Worm (Caenorhabditis elegans): ENCODE results near the gene F54H5.3.

The F54H5.3 gene

DNA sequence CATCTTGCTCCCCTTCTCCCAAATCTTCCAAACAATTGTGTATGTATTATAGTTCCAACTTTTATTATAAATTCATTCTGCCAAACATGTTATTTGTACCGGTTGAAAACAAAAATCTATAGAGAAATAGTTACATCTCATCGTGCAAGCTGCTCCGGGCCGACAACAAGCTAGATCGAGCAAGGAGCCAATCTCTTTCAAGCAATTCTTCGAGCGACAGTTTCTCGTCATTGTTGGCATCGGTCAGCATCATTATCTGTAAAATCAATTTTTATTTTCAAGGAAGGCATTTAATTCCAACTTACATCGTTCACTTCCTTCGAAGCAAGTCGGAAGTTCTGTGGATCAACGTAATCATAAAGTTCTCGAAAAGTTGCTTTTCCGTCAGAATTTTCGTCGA, 31.0 kb upstream of the F54H5.3 start:
- TF ChIP-seq flt-1 (GFP tag; IDR thresholded peaks at IDR 0.05) (no peak), ztf-29 (GFP tag; IDR thresholded peaks at IDR 0.05) (no peak), cog-1 (tag; optimal IDR thresholded peaks at IDR 0.05) (no peak), ref-1 (GFP tag; conservative IDR thresholded peaks at IDR 0.05) (no peak), ztf-23 (GFP tag; IDR thresholded peaks at IDR 0.05) (no peak), klf-2 (GFP tag; conservative IDR thresholded peaks at IDR 0.05) (no peak), med-1 (GFP tag; optimal IDR thresholded peaks at IDR 0.05; ENCODE audit: insufficient read depth) (no peak), tab-1 (GFP tag; IDR thresholded peaks at IDR 0.05) (no peak), T22C8.4 (GFP tag; IDR thresholded peaks at IDR 0.05) (no peak)

DNA sequence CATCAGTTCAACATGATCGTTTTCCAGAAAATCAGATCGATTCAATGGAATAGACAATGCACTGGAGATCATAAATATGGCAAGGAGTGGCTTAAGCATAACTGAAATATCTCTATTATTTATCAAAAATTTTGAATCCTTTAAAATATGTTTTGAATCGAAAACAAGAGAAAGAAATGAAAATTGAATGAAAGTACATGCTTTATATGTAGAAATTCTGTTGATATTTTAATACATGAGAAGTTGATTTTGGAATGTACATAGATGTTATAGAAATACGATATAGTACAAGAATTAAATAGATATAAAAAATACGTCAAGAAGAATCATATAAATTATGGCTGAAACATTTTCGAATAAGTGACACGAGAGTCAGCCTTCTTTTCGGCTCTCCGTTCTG, 29.7 kb upstream of the F54H5.3 start, which contains the start of gene C56C10.9:
TSS of gene C56C10.9 (minus strand) at position 101 of the 400 bp plus-strand sequence.
- no peak for TF ChIP-seq klf-2 (GFP tag; conservative IDR thresholded peaks at IDR 0.05)

DNA sequence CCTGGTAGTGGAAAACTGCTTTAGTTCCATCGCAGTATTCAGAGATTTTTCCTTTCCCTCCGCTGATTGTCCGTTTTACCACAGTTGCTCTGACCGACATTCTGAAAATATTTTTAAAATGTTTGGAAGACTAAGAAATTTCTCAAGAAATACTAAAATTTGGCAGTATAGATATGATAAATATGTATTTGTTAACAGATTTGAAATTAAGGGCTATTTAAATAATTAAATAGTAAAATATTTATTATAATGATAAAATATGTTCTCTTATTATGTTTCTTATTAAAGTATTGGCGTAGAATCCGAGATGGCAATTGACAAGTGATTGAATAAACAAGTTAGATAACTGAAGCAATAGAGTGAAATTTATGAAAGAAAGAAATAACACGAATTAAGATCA, 27.8 kb upstream of the F54H5.3 start, which contains the start of gene aipr-1:
TSS of gene aipr-1 (minus strand) at position 101 of the 400 bp plus-strand sequence.
- no peak for TF ChIP-seq flt-1 (GFP tag; IDR thresholded peaks at IDR 0.05)
- no peak for TF ChIP-seq cog-1 (tag; optimal IDR thresholded peaks at IDR 0.05)
- TF ChIP-seq klf-2 (GFP tag; conservative IDR thresholded peaks at IDR 0.05): no peak
- no peak for TF ChIP-seq ref-1 (GFP tag; conservative IDR thresholded peaks at IDR 0.05)
- TF ChIP-seq med-1 (GFP tag; optimal IDR thresholded peaks at IDR 0.05; ENCODE audit: insufficient read depth): no peak
- no peak for TF ChIP-seq T22C8.4 (GFP tag; IDR thresholded peaks at IDR 0.05)
- no peak for TF ChIP-seq ztf-29 (GFP tag; IDR thresholded peaks at IDR 0.05)
- no peak for TF ChIP-seq tab-1 (GFP tag; IDR thresholded peaks at IDR 0.05)

DNA sequence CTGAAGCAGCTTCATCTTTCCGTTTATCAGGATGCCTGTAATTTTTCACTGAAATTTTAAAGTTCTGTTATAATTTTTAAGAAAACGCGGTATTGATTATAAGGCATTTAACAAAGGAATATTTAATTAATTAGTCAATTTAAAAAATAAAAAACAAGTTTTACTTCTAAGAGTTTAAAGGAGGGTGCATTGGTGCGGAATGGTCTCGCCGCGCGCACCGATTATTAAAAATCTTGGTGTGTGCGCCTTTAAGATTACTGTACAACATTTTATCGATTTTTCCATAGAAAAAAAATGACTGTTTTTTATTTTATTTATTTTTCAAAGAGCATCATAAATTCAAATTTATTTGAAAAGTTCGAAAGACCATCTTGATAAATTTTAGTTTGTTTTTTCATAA, 24.5 kb upstream of the F54H5.3 start:
- no peak for TF ChIP-seq ztf-23 (GFP tag; IDR thresholded peaks at IDR 0.05)
- TF ChIP-seq ref-1 (GFP tag; conservative IDR thresholded peaks at IDR 0.05): no peak
- no peak for TF ChIP-seq ztf-29 (GFP tag; IDR thresholded peaks at IDR 0.05)
- no peak for TF ChIP-seq klf-2 (GFP tag; conservative IDR thresholded peaks at IDR 0.05)
- no peak for TF ChIP-seq T22C8.4 (GFP tag; IDR thresholded peaks at IDR 0.05)
- TF ChIP-seq tab-1 (GFP tag; IDR thresholded peaks at IDR 0.05): no peak
- no peak for TF ChIP-seq flt-1 (GFP tag; IDR thresholded peaks at IDR 0.05)
- TF ChIP-seq cog-1 (tag; optimal IDR thresholded peaks at IDR 0.05): no peak
- TF ChIP-seq med-1 (GFP tag; optimal IDR thresholded peaks at IDR 0.05; ENCODE audit: insufficient read depth): no peak

DNA sequence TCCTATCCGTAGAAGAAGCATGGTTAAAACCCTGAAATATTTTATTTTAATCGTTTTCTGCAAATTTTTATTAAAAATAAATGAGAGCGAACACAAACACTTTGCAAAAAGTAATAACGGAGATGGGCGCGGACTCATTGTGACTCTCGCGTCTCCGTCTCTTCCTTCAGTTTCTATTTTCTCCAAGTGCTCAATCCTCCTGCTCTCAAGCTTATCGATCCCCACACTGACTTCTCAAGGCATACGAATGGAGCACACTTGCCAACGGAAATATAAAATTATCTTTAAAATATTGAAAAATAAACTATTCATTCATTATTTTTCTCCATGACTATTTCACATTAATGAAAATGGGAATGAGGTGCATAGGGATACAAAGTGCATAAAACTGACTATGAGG, 23.9 kb upstream of the F54H5.3 start, which contains the start of gene dnj-8:
TSS of gene dnj-8 (minus strand) at position 31 of the 400 bp plus-strand sequence.
- TF ChIP-seq ref-1 (GFP tag; conservative IDR thresholded peaks at IDR 0.05) (no peak), ztf-23 (GFP tag; IDR thresholded peaks at IDR 0.05) (peak; percentile 43; the same call in 1 of the 2 replicates), tab-1 (GFP tag; IDR thresholded peaks at IDR 0.05) (no peak)

DNA sequence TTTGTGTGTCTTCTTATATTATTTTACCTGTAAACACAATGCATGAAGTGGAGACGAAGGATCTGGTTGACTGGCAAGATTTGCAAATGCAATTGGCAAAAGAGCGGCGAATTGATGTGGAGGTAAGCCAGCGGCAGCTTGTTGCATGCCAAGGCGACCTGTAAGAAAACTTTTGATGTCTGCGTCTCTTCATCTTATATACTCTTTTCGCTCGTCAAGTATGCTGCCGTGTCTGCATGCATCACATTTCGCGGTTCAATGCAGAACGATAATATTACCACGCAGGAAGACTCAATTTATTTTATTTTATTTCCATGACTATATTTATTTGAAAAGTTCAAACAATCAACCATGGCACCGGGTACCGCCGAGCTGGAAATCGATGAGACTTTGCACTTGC, 21.0 kb upstream of the F54H5.3 start, which contains the start of gene vps-33.2:
TSS of gene vps-33.2 (plus strand) at position 244 of the 400 bp plus-strand sequence.
- TF ChIP-seq klf-2 (GFP tag; conservative IDR thresholded peaks at IDR 0.05): no peak
- TF ChIP-seq ztf-23 (GFP tag; IDR thresholded peaks at IDR 0.05): peak; percentile 75

DNA sequence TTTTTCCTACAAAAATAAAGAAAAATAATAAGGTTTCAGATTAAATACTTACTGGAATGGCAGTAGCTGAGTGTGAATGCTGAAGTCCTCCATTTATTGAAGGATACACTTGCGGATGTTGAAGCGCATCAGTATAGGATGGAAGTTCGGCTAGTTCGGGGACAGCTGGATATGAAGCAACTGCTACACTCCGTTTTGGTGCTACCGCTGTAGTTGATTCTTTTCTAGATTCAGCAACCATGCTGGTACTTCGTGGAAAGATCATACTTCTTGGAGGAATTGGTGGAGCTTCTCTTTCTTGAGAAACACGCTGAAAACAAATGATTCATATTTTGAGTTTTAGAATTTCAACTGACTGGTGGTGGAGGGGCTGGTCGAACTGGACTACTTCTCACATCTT, 13.4 kb upstream of the F54H5.3 start:
- TF ChIP-seq ref-1 (GFP tag; conservative IDR thresholded peaks at IDR 0.05) (no peak), ztf-23 (GFP tag; IDR thresholded peaks at IDR 0.05) (no peak), med-1 (GFP tag; optimal IDR thresholded peaks at IDR 0.05; ENCODE audit: insufficient read depth) (no peak), T22C8.4 (GFP tag; IDR thresholded peaks at IDR 0.05) (no peak), tab-1 (GFP tag; IDR thresholded peaks at IDR 0.05) (no peak), ztf-29 (GFP tag; IDR thresholded peaks at IDR 0.05) (no peak), klf-2 (GFP tag; conservative IDR thresholded peaks at IDR 0.05) (no peak), cog-1 (tag; optimal IDR thresholded peaks at IDR 0.05) (no peak), flt-1 (GFP tag; IDR thresholded peaks at IDR 0.05) (no peak)

DNA sequence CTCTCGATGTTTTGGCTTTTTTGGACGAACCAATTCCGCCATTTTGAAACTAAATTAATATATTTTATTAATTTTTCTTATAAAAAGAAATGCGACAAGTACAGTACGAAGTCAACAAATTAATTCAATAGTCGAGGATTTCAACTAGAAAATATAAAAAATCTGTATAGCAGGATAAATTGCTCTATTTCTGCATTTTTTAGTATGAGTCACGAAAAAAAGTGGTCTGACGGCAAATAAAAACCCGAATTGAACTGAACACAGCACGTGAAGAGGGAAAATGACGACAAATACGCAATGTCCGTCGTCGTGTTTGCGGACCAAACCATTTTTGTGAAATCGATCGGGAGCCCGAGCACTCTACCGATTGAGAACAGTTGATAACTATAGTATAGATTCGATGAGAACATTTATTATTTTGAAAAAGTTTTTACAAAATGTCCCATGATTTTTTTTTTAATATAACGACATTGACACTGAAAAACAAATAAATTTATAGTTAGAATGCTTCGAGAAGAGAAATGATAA, 12.6 kb upstream of the F54H5.3 start, which contains the start of gene epg-5:
TSS of gene epg-5 (minus strand) at position 51 of the 528 bp plus-strand sequence.
- TF ChIP-seq T22C8.4 (GFP tag; IDR thresholded peaks at IDR 0.05): peak; percentile 51; the same call in 1 of the 2 replicates
- no peak for TF ChIP-seq klf-2 (GFP tag; conservative IDR thresholded peaks at IDR 0.05)

DNA sequence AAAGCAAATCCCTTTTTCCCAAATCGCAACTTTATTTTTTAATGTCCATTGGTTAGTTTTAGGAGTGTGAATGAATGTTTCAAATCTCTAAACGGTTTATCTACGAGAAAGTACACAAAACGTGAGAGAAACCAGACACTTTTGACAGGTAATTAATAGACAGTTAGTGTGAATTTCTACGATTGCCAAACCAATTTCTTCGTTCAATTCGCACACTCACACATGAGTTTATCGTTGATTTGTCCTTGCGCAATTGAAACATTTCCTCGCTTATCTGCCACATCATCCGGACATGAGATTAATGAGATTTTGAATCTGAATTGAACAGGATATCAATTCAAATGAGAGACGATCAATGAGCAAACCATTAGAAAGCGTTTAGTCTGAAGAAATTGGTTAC, 11.7 kb upstream of the F54H5.3 start:
- TF ChIP-seq ztf-29 (GFP tag; IDR thresholded peaks at IDR 0.05) (no peak), med-1 (GFP tag; optimal IDR thresholded peaks at IDR 0.05; ENCODE audit: insufficient read depth) (no peak), cog-1 (tag; optimal IDR thresholded peaks at IDR 0.05) (no peak), ref-1 (GFP tag; conservative IDR thresholded peaks at IDR 0.05) (no peak), flt-1 (GFP tag; IDR thresholded peaks at IDR 0.05) (no peak)

DNA sequence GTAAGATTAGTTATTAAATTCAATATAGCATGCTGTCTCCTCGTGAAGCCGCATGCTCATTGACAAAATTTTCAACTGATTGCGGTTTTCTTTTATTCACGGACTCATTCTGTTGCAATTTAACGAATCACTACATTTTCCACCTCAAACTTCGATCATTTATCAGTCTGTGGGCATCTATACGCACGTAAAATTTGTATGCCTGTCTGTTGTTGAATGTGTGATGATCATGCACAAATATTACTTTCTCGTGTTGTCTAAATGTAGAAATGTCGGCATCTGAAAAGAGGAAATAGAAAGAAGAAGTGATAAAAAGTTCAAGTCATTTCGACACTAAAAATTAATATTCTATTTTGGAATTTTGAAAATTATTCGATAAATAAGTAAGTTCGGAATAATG, 9.4 kb upstream of the F54H5.3 start:
- TF ChIP-seq tab-1 (GFP tag; IDR thresholded peaks at IDR 0.05): no peak
- no peak for TF ChIP-seq flt-1 (GFP tag; IDR thresholded peaks at IDR 0.05)
- no peak for TF ChIP-seq T22C8.4 (GFP tag; IDR thresholded peaks at IDR 0.05)
- no peak for TF ChIP-seq cog-1 (tag; optimal IDR thresholded peaks at IDR 0.05)
- TF ChIP-seq med-1 (GFP tag; optimal IDR thresholded peaks at IDR 0.05; ENCODE audit: insufficient read depth): no peak
- TF ChIP-seq klf-2 (GFP tag; conservative IDR thresholded peaks at IDR 0.05): no peak
- TF ChIP-seq ztf-29 (GFP tag; IDR thresholded peaks at IDR 0.05): no peak
- TF ChIP-seq ztf-23 (GFP tag; IDR thresholded peaks at IDR 0.05): no peak
- TF ChIP-seq ref-1 (GFP tag; conservative IDR thresholded peaks at IDR 0.05): no peak

DNA sequence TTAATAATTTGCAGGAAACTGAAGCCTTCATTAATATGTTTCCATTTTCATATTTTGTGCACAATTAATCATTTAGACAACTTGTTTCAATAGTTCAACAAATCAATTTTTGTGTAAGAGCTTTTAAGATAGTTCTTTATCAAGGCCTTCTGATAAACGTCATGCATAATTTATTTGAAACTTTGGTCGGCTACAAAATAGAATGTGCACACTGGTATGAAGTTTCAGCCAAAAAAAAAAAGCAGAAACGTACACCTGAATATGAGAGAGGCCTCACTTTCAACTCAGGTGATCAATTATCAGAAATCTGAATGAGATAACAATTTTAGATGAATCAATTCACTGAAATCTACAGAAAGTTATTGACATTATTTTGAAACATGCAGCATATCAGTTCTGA, 7.5 kb upstream of the F54H5.3 start:
- TF ChIP-seq ztf-23 (GFP tag; IDR thresholded peaks at IDR 0.05) (no peak), ref-1 (GFP tag; conservative IDR thresholded peaks at IDR 0.05) (no peak), ztf-29 (GFP tag; IDR thresholded peaks at IDR 0.05) (no peak), klf-2 (GFP tag; conservative IDR thresholded peaks at IDR 0.05) (no peak), T22C8.4 (GFP tag; IDR thresholded peaks at IDR 0.05) (no peak), tab-1 (GFP tag; IDR thresholded peaks at IDR 0.05) (no peak), med-1 (GFP tag; optimal IDR thresholded peaks at IDR 0.05; ENCODE audit: insufficient read depth) (no peak)
